Worm (Caenorhabditis elegans) whole organism, late embryonic: ENCODE data around the gene Y40A1A.2.

ENCODE experiments used
- hlh-30 ChIP-seq: sonication (generic microtip); optimal IDR thresholded peaks from 2 replicates; lab custom pipeline; 2017; ENCODE audit warnings: antibody characterized with exemption, missing genetic modification characterization, missing compliant biosample characterization; ENCODE audit not compliant: insufficient read depth
- nhr-11 ChIP-seq: fragments of 150-350 bp; optimal IDR thresholded peaks from 2 replicates; lab custom pipeline; 2014; ENCODE audit warnings: missing biosample characterization, missing genetic modification characterization
- pqm-1 ChIP-seq: sonication (generic microtip); optimal IDR thresholded peaks from 2 replicates; lab custom pipeline; 2016; ENCODE audit warnings: missing genetic modification characterization, missing compliant biosample characterization

DNA sequence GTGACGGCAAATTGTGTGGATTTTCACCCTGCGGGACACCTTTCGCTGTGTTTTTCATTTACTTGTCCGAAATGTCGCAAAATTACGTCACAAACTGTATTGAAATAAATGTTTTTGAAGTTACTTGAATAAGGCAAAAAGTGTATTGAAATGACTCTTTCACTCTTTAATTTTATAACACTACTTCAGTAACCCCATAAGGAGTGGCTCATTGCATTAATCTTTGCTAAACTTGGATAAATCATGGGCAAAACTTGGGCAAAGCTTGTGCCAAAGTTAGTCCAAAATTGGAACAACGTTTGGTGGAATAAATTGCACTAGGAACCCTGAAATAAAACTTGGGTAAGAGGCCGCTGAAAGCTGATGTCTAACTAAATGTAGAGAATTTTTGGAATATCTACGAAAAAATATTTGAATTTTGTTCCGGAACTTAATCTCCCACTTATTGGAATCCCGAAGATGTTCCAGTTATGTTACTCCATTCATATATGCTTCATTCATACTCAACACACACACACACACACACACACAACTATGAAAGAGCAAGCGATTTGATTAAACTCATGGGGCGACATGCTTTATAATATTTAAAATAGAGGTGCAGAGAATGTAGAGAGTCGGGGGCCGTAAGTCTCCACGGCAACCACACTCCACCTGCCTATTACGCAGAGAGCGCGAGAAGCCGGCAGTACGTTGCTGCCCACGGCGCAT, 22.1 kb downstream of the Y40A1A.2 start, which contains the start of gene Y102A11A.9:
- TF ChIP-seq pqm-1 (tag; lab: Kevin White, UChicago) (no peak), hlh-30 (no peak), nhr-11 (tag; lab: Kevin White, UChicago) (no peak)
